Worm (Caenorhabditis elegans) whole organism, young adult: ENCODE measurements around the gene Y39G8B.7.

Source experiments
- K12H6.12 ChIP-seq: fragments of 200-800 bp; sonication (Bioruptor generic); optimal IDR thresholded peaks from 2 replicates; lab custom pipeline; 2018; ENCODE audit warnings: mild to moderate bottlenecking, missing genetic modification characterization, missing compliant biosample characterization
- Y53G8AR.9 ChIP-seq: fragments of 200-800 bp; sonication (Bioruptor generic); conservative IDR thresholded peaks from 2 replicates; pipeline ENCODE4 v1.3.6; 2022; ENCODE audit warnings: missing genetic modification reagents, missing genetic modification characterization, missing compliant biosample characterization
- Y56A3A.18 ChIP-seq: fragments of 200-800 bp; sonication (Bioruptor generic); IDR thresholded peaks from 2 replicates; pipeline ENCODE4 v1.3.6; 2022; ENCODE audit warnings: missing genetic modification reagents, missing genetic modification characterization, missing compliant biosample characterization
- attf-3 ChIP-seq: fragments of 200-800 bp; sonication (Bioruptor generic); conservative IDR thresholded peaks from 2 replicates; pipeline ENCODE4 v1.3.6; 2022; ENCODE audit warnings: missing genetic modification reagents, missing genetic modification characterization, missing compliant biosample characterization
- cebp-1 ChIP-seq, 2 experiments: fragments of 200-800 bp in 1 of 2; sonication (Bioruptor generic) in 1 of 2; sonication (generic microtip) in 1 of 2; IDR thresholded peaks in 1 of 2; optimal IDR thresholded peaks in 1 of 2; 2 replicates each; pipeline versions ENCODE4 v1.3.6 to Lab custom; 2017 to 2022; ENCODE audit warnings: missing compliant biosample characterization in 2 of 2, missing genetic modification characterization in 2 of 2, mild to moderate bottlenecking in 1 of 2, missing genetic modification reagents in 1 of 2, moderate library complexity in 1 of 2
- ceh-91 ChIP-seq: fragments of 200-800 bp; sonication (Bioruptor generic); IDR thresholded peaks from 2 replicates; pipeline ENCODE4 v1.3.6; 2022; ENCODE audit warnings: missing genetic modification reagents, missing genetic modification characterization, missing compliant biosample characterization
- dpl-1 ChIP-seq: fragments of 150-350 bp; optimal IDR thresholded peaks from 2 replicates; lab custom pipeline; 2014; ENCODE audit warnings: missing biosample characterization, missing genetic modification reagents, missing genetic modification characterization
- egl-44 ChIP-seq: fragments of 200-800 bp; sonication (Bioruptor generic); IDR thresholded peaks from 2 replicates; pipeline ENCODE4 v1.3.6; 2022; ENCODE audit warnings: missing genetic modification reagents, missing genetic modification characterization, missing compliant biosample characterization
- lsl-1 ChIP-seq: fragments of 200-800 bp; sonication (Bioruptor generic); optimal IDR thresholded peaks from 2 replicates; lab custom pipeline; 2018; ENCODE audit warnings: mild to moderate bottlenecking, missing genetic modification characterization, moderate library complexity, missing compliant biosample characterization
- mxl-1 ChIP-seq: sonication (generic microtip); optimal IDR thresholded peaks from 2 replicates; lab custom pipeline; 2016; ENCODE audit warnings: missing genetic modification characterization, missing compliant biosample characterization
- nhr-90 ChIP-seq: sonication (generic microtip); optimal IDR thresholded peaks from 2 replicates; lab custom pipeline; 2016; ENCODE audit warnings: missing genotype, mild to moderate bottlenecking, missing genetic modification characterization, missing compliant biosample characterization
- snpc-4 ChIP-seq, 5 experiments: fragments of 150-350 bp in 1 of 5; sonication (generic microtip) in 4 of 5; optimal IDR thresholded peaks; 2 replicates each; lab custom pipeline; 2014 to 2018; ENCODE audit warnings: missing genetic modification characterization in 5 of 5, missing biosample characterization in 3 of 5, antibody characterized with exemption in 2 of 5, mild to moderate bottlenecking in 2 of 5, missing compliant biosample characterization in 2 of 5, missing genotype in 2 of 5, moderate library complexity in 2 of 5, missing genetic modification reagents in 1 of 5
- unc-62 ChIP-seq: fragments of 150-350 bp; optimal IDR thresholded peaks from 2 replicates; lab custom pipeline; 2014; ENCODE audit warnings: missing biosample characterization, missing genetic modification reagents, missing genetic modification characterization
- ztf-6 ChIP-seq: fragments of 200-800 bp; sonication (Bioruptor generic); IDR thresholded peaks from 2 replicates; pipeline ENCODE4 v1.3.6; 2022; ENCODE audit warnings: missing genetic modification reagents, missing genetic modification characterization, missing compliant biosample characterization

DNA sequence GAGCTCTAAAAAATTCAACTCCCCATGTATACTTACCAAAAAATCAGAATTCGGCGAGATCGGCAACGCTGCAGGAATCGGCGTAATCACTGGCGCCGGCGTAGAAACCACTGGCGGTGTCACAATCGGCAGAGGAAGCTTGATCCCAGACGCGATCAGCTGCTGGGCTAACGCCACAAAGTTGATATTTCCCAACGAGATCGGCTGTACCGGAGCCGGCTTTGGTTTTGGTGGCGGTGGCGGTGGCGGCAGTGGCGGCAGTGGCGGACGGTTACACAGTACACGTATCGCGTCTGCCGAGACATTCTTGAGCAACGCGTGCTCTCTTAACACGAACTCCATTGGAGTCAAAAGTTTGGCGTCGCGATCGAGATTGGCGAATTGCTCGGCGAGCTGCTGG is 39.7 kb upstream of the Y39G8B.7 start:
- TF ChIP-seq ztf-6 (GFP tag; lab: Robert Waterston, UW) (no peak), Y56A3A.18 (GFP tag; lab: Robert Waterston, UW) (no peak), Y53G8AR.9 (GFP tag; lab: Robert Waterston, UW) (no peak), mxl-1 (no peak), unc-62 (GFP tag; lab: Kevin White, UChicago) (no peak), nhr-90 (tag; lab: Kevin White, UChicago) (no peak), egl-44 (GFP tag; lab: Robert Waterston, UW) (no peak), cebp-1 (GFP tag; IDR thresholded peaks at IDR 0.05; lab: Robert Waterston, UW) (no peak), cebp-1 (tag; optimal IDR thresholded peaks at IDR 0.05; lab: Kevin White, UChicago) (no peak), snpc-4 (GFP tag; optimal IDR thresholded peaks at IDR 0.05; lab: Kevin White, UChicago) (no peak), snpc-4 (tag; optimal IDR thresholded peaks at IDR 0.05; lab: Kevin White, UChicago) (no peak), lsl-1 (no peak), attf-3 (GFP tag; lab: Robert Waterston, UW) (no peak), K12H6.12 (no peak), dpl-1 (GFP tag; lab: Kevin White, UChicago) (no peak), ceh-91 (GFP tag; lab: Robert Waterston, UW) (no peak)
